Fruit fly (Drosophila melanogaster): Measurements from ENCODE around the gene mnb.

mnb gene

dm6 chrX:17832163-17833014, 54.6 kb downstream of the mnb start (continued):
- TF ChIP-seq Hr3 (GFP tag; optimal IDR thresholded peaks at IDR 0.05) (no peak), Oli (tag; optimal IDR thresholded peaks at IDR 0.05) (no peak), Ets65A (GFP tag) (peak; percentile 73), CkIIα-i1 (GFP tag; IDR thresholded peaks at IDR 0.05) (no peak), Awh (GFP tag; IDR thresholded peaks at IDR 0.05) (0 out of 2 replicates have a peak, but pooled peaks have one; percentile 7), NfI (GFP tag; optimal IDR thresholded peaks at IDR 0.05) (no peak), CG7372 (GFP tag; IDR thresholded peaks at IDR 0.05) (no peak), kni (GFP tag; optimal IDR thresholded peaks at IDR 0.05) (peak; percentile 75), Oaz (GFP tag; IDR thresholded peaks at IDR 0.05) (no peak), gem (tag; optimal IDR thresholded peaks at IDR 0.05) (peak; percentile 22), CG8765 (GFP tag; IDR thresholded peaks at IDR 0.05) (no peak), yki (optimal IDR thresholded peaks at IDR 0.05) (no peak), TFAM (GFP tag; optimal IDR thresholded peaks at IDR 0.05) (no peak), crp (GFP tag; optimal IDR thresholded peaks at IDR 0.05) (no peak), HHEX (GFP tag; optimal IDR thresholded peaks at IDR 0.05) (no peak), chm (GFP tag; IDR thresholded peaks at IDR 0.05) (no peak), CG1603 (tag; optimal IDR thresholded peaks at IDR 0.05) (peak; percentile 15), CG14667 (GFP tag; IDR thresholded peaks at IDR 0.05) (no peak), sug (tag; optimal IDR thresholded peaks at IDR 0.05) (no peak), MBD-R2 (GFP tag; IDR thresholded peaks at IDR 0.05) (no peak), psq (GFP tag; optimal IDR thresholded peaks at IDR 0.05) (peak; percentile 83), gsb-n (tag; optimal IDR thresholded peaks at IDR 0.05) (no peak), sim (GFP tag; IDR thresholded peaks at IDR 0.05) (no peak), CG7987 (GFP tag; optimal IDR thresholded peaks at IDR 0.05) (no peak), insv (GFP tag; optimal IDR thresholded peaks at IDR 0.05) (no peak), CTCF (GFP tag; optimal IDR thresholded peaks at IDR 0.05) (no peak), sd (tag; optimal IDR thresholded peaks at IDR 0.05) (peak; percentile 33), CG13123 (GFP tag; optimal IDR thresholded peaks at IDR 0.05) (no peak), CG8924 (tag; optimal IDR thresholded peaks at IDR 0.05) (no peak), emc (GFP tag; optimal IDR thresholded peaks at IDR 0.05) (no peak), crol (GFP tag; IDR thresholded peaks at IDR 0.05) (peak; percentile 92), CG10321 (GFP tag; IDR thresholded peaks at IDR 0.05) (no peak), sens-2 (GFP tag; IDR thresholded peaks at IDR 0.05) (no peak), twi (tag; optimal IDR thresholded peaks at IDR 0.05) (no peak), gce (GFP tag; IDR thresholded peaks at IDR 0.05) (no peak), slou (GFP tag; optimal IDR thresholded peaks at IDR 0.05) (no peak), CG8290 (GFP tag; optimal IDR thresholded peaks at IDR 0.05) (no peak), CG8290 (tag; optimal IDR thresholded peaks at IDR 0.05) (no peak), bsh (GFP tag; optimal IDR thresholded peaks at IDR 0.05) (peak in 1 of 2 experiments; percentile 18), CG14014 (GFP tag; IDR thresholded peaks at IDR 0.05) (no peak), CG30020 (tag; optimal IDR thresholded peaks at IDR 0.05) (no peak), CG3838 (GFP tag; optimal IDR thresholded peaks at IDR 0.05) (no peak), zen (tag; optimal IDR thresholded peaks at IDR 0.05) (peak; percentile 36), Deaf1 (tag; optimal IDR thresholded peaks at IDR 0.05) (no peak), chinmo (GFP tag; IDR thresholded peaks at IDR 0.05; ENCODE audit: partially characterized antibody) (0 out of 4 replicates have a peak, but pooled peaks have one; percentile 24), CG2678 (tag; optimal IDR thresholded peaks at IDR 0.05) (peak; percentile 7), CG16813 (GFP tag; IDR thresholded peaks at IDR 0.05; ENCODE audit: partially characterized antibody) (no peak), pzg (GFP tag; optimal IDR thresholded peaks at IDR 0.05) (no peak), nom (GFP tag; optimal IDR thresholded peaks at IDR 0.05) (no peak), Med (GFP tag) (peak; percentile 71), grau (tag; optimal IDR thresholded peaks at IDR 0.05) (peak; percentile 84)

All from whole organism, embryonic.